Comparison of ENCODE assay signal across 5 fruit fly cellular contexts in genomic region chr3R:16442937-16443336, dm6.
TF ChIP-seq lines count a peak whose summit lies in the region.

TSS of gene Ttc1 (minus strand) at chr3R:16443007.
TSS of gene CG14882 (plus strand) at chr3R:16443207.

- TF ChIP-seq CTCF in whole organism, embryonic (GFP tag; optimal IDR thresholded peaks at IDR 0.05; lab: Kevin White, UChicago), result no peak

TF ChIP-seq in whole organism, adult, 20 proteins besides CTCF, POLR2A, EP300 and RAD21 (continues in another document):
- TF ChIP-seq CG14711 (tag; optimal IDR thresholded peaks at IDR 0.05; lab: Kevin White, UChicago) (peak; percentile 79), bab1 (GFP tag; optimal IDR thresholded peaks at IDR 0.05; lab: Kevin White, UChicago) (peak; percentile 88), CG5204 (GFP tag; optimal IDR thresholded peaks at IDR 0.05; lab: Kevin White, UChicago) (no peak), CG12768 (GFP tag; optimal IDR thresholded peaks at IDR 0.05; lab: Kevin White, UChicago) (peak; percentile 87), pad (GFP tag; optimal IDR thresholded peaks at IDR 0.05; lab: Kevin White, UChicago) (peak; percentile 73), CG7101 (tag; optimal IDR thresholded peaks at IDR 0.05; lab: Kevin White, UChicago) (peak; percentile 91), CG33017 (tag; optimal IDR thresholded peaks at IDR 0.05; lab: Kevin White, UChicago) (peak; percentile 89), ovo (GFP tag; optimal IDR thresholded peaks at IDR 0.05; lab: Kevin White, UChicago) (peak; percentile 25), tj (GFP tag; optimal IDR thresholded peaks at IDR 0.05; lab: Kevin White, UChicago) (peak; percentile 45), CG7045 (GFP tag; optimal IDR thresholded peaks at IDR 0.05; lab: Kevin White, UChicago) (peak; percentile 82), kay (GFP tag; lab: Kevin White, UChicago; ENCODE audit: borderline replicate concordance) (no peak), Crg-1 (GFP tag; optimal IDR thresholded peaks at IDR 0.05; lab: Kevin White, UChicago) (peak; percentile 89), Mnt (GFP tag; optimal IDR thresholded peaks at IDR 0.05; lab: Kevin White, UChicago) (peak; percentile 88), cnc (optimal IDR thresholded peaks at IDR 0.05; lab: Kevin White, UChicago) (no peak), toe (GFP tag; optimal IDR thresholded peaks at IDR 0.05; lab: Kevin White, UChicago) (peak; percentile 81), CG11617 (GFP tag; optimal IDR thresholded peaks at IDR 0.05; lab: Kevin White, UChicago) (peak; percentile 87), Hr96 (GFP tag; optimal IDR thresholded peaks at IDR 0.05; lab: Kevin White, UChicago) (no peak), CG1620 (GFP tag; optimal IDR thresholded peaks at IDR 0.05; lab: Kevin White, UChicago) (peak; percentile 79)

TF ChIP-seq in whole organism, embryonic, 481 proteins besides CTCF, POLR2A, EP300 and RAD21 (continues in another document):
- TF ChIP-seq z (GFP tag; IDR thresholded peaks at IDR 0.05; lab: Robert Waterston, UW), result no peak
- TF ChIP-seq tx (GFP tag; optimal IDR thresholded peaks at IDR 0.05; lab: Kevin White, UChicago), result peak; percentile 86
- peak; percentile 54 for TF ChIP-seq p53 (GFP tag; optimal IDR thresholded peaks at IDR 0.05; lab: Kevin White, UChicago)
- TF ChIP-seq Atf-2 (GFP tag; optimal IDR thresholded peaks at IDR 0.05; lab: Kevin White, UChicago), result peak; percentile 77
- TF ChIP-seq hkb (optimal IDR thresholded peaks at IDR 0.05; lab: Kevin White, UChicago), result no peak
- TF ChIP-seq hkb (GFP tag; IDR thresholded peaks at IDR 0.05; lab: Robert Waterston, UW), result peak; percentile 92
- peak; percentile 85 for TF ChIP-seq Drgx (GFP tag; IDR thresholded peaks at IDR 0.05; lab: Robert Waterston, UW)
- TF ChIP-seq B-H2 (GFP tag; optimal IDR thresholded peaks at IDR 0.05; lab: Kevin White, UChicago), result peak; percentile 62
- peak; percentile 81 for TF ChIP-seq maf-S (GFP tag; optimal IDR thresholded peaks at IDR 0.05; lab: Kevin White, UChicago)
- TF ChIP-seq CG3995 (GFP tag; optimal IDR thresholded peaks at IDR 0.05; lab: Kevin White, UChicago), result peak; percentile 66
- peak; percentile 85 for TF ChIP-seq pum (GFP tag; optimal IDR thresholded peaks at IDR 0.05; lab: Kevin White, UChicago)
- TF ChIP-seq Hsf (GFP tag; optimal IDR thresholded peaks at IDR 0.05; lab: Kevin White, UChicago), result peak; percentile 90
- TF ChIP-seq inv (GFP tag; IDR thresholded peaks at IDR 0.05; lab: Robert Waterston, UW; ENCODE audit: partially characterized antibody), result 0 out of 2 replicates have a peak, but pooled peaks have one; percentile 30
- peak; percentile 36 for TF ChIP-seq NK7.1 (GFP tag; optimal IDR thresholded peaks at IDR 0.05; lab: Kevin White, UChicago)
- peak in 1 of 2 experiments; percentile 57 for TF ChIP-seq crp (GFP tag; optimal IDR thresholded peaks at IDR 0.05; lab: Kevin White, UChicago)
- TF ChIP-seq CG8388 (GFP tag; optimal IDR thresholded peaks at IDR 0.05; lab: Kevin White, UChicago), result peak; percentile 77
- peak; percentile 72; the same call in 1 of the 2 replicates for TF ChIP-seq sens-2 (GFP tag; IDR thresholded peaks at IDR 0.05; lab: Robert Waterston, UW)
- TF ChIP-seq Chrac-16 (GFP tag; optimal IDR thresholded peaks at IDR 0.05; lab: Kevin White, UChicago), result peak; percentile 84

TF ChIP-seq in whole organism, prepupa, 60 proteins besides CTCF, POLR2A, EP300 and RAD21 (continues in another document):
- TF ChIP-seq Eip93F (GFP tag; optimal IDR thresholded peaks at IDR 0.05; lab: Kevin White, UChicago) (peak; percentile 61), CG15336 (GFP tag; IDR thresholded peaks at IDR 0.05; lab: Robert Waterston, UW) (peak; percentile 94), Met (GFP tag; optimal IDR thresholded peaks at IDR 0.05; lab: Kevin White, UChicago) (no peak), eg (GFP tag; IDR thresholded peaks at IDR 0.05; lab: Robert Waterston, UW) (peak; percentile 92), dsx (GFP tag; optimal IDR thresholded peaks at IDR 0.05; lab: Kevin White, UChicago; ENCODE audit: poor library complexity, severe bottlenecking) (peak; percentile 81), Blimp-1 (GFP tag; optimal IDR thresholded peaks at IDR 0.05; lab: Kevin White, UChicago) (no peak), Eip78C (GFP tag; lab: Kevin White, UChicago) (peak; percentile 95), Sox15 (GFP tag; optimal IDR thresholded peaks at IDR 0.05; lab: Kevin White, UChicago) (peak; percentile 69), esn (GFP tag; optimal IDR thresholded peaks at IDR 0.05; lab: Kevin White, UChicago) (peak; percentile 92), CG11294 (GFP tag; IDR thresholded peaks at IDR 0.05; lab: Robert Waterston, UW) (peak; percentile 72), Gug (GFP tag; IDR thresholded peaks at IDR 0.05; lab: Robert Waterston, UW) (peak; percentile 75), CG32006 (GFP tag; optimal IDR thresholded peaks at IDR 0.05; lab: Kevin White, UChicago) (no peak), vri (GFP tag; optimal IDR thresholded peaks at IDR 0.05; lab: Kevin White, UChicago) (peak; percentile 89), Ets96B (tag; optimal IDR thresholded peaks at IDR 0.05; lab: Kevin White, UChicago) (peak; percentile 81), svp (GFP tag; lab: Kevin White, UChicago) (no peak), CG6792 (GFP tag; optimal IDR thresholded peaks at IDR 0.05; lab: Kevin White, UChicago) (peak; percentile 86), Sox14 (GFP tag; optimal IDR thresholded peaks at IDR 0.05; lab: Kevin White, UChicago) (peak; percentile 90), CG7368 (GFP tag; optimal IDR thresholded peaks at IDR 0.05; lab: Kevin White, UChicago) (no peak), Sox102F (GFP tag; optimal IDR thresholded peaks at IDR 0.05; lab: Kevin White, UChicago) (no peak), CG8119 (GFP tag; IDR thresholded peaks at IDR 0.05; lab: Robert Waterston, UW) (peak; percentile 90)

TF ChIP-seq in whole organism, pupa, 21 proteins besides CTCF, POLR2A, EP300 and RAD21:
- TF ChIP-seq Pif1B (GFP tag; optimal IDR thresholded peaks at IDR 0.05; lab: Kevin White, UChicago), result no peak
- no peak for TF ChIP-seq CG14655 (GFP tag; optimal IDR thresholded peaks at IDR 0.05; lab: Kevin White, UChicago)
- no peak for TF ChIP-seq Pif1A (GFP tag; optimal IDR thresholded peaks at IDR 0.05; lab: Kevin White, UChicago)
- TF ChIP-seq CG17806 (tag; optimal IDR thresholded peaks at IDR 0.05; lab: Kevin White, UChicago), result peak; percentile 59
- peak; percentile 74 for TF ChIP-seq Ets98B (GFP tag; IDR thresholded peaks at IDR 0.05; lab: Robert Waterston, UW)
- peak; percentile 72 for TF ChIP-seq Snoo (tag; optimal IDR thresholded peaks at IDR 0.05; lab: Kevin White, UChicago)
- no peak for TF ChIP-seq D1 (tag; optimal IDR thresholded peaks at IDR 0.05; lab: Kevin White, UChicago)
- TF ChIP-seq CG15710 (tag; optimal IDR thresholded peaks at IDR 0.05; lab: Kevin White, UChicago), result peak; percentile 80
- peak; percentile 87 for TF ChIP-seq CG32121 (GFP tag; IDR thresholded peaks at IDR 0.05; lab: Robert Waterston, UW)
- no peak for TF ChIP-seq CG13204 (GFP tag; optimal IDR thresholded peaks at IDR 0.05; lab: Kevin White, UChicago)
- peak; percentile 64 for TF ChIP-seq CG34367 (tag; optimal IDR thresholded peaks at IDR 0.05; lab: Kevin White, UChicago)
- no peak for TF ChIP-seq CG8159 (tag; optimal IDR thresholded peaks at IDR 0.05; lab: Kevin White, UChicago)
- no peak for TF ChIP-seq EcR (GFP tag; optimal IDR thresholded peaks at IDR 0.05; lab: Kevin White, UChicago)
- peak; percentile 62 for TF ChIP-seq CG8301 (tag; optimal IDR thresholded peaks at IDR 0.05; lab: Kevin White, UChicago)
- peak; percentile 76 for TF ChIP-seq CG12605 (GFP tag; IDR thresholded peaks at IDR 0.05; lab: Robert Waterston, UW)
- TF ChIP-seq CG10348 (GFP tag; IDR thresholded peaks at IDR 0.05; lab: Robert Waterston, UW), result peak; percentile 67; the same call in 1 of the 2 replicates
- TF ChIP-seq fd96Ca (GFP tag; IDR thresholded peaks at IDR 0.05; lab: Robert Waterston, UW), result peak; percentile 44; the same call in 1 of the 3 replicates
- peak; percentile 61 for TF ChIP-seq rn (GFP tag; IDR thresholded peaks at IDR 0.05; lab: Robert Waterston, UW)
- TF ChIP-seq gl (tag; optimal IDR thresholded peaks at IDR 0.05; lab: Kevin White, UChicago), result peak; percentile 16
- TF ChIP-seq CG9948 (tag; optimal IDR thresholded peaks at IDR 0.05; lab: Kevin White, UChicago), result peak; percentile 70
- TF ChIP-seq CG4496 (GFP tag; IDR thresholded peaks at IDR 0.05; lab: Robert Waterston, UW), result peak; percentile 74

TF ChIP-seq in whole organism, wandering third instar larva, 38 proteins besides CTCF, POLR2A, EP300 and RAD21 (continues in another document):
- TF ChIP-seq h (GFP tag; optimal IDR thresholded peaks at IDR 0.05; lab: Kevin White, UChicago) (peak; percentile 93), jim (GFP tag; optimal IDR thresholded peaks at IDR 0.05; lab: Kevin White, UChicago) (no peak), pan (optimal IDR thresholded peaks at IDR 0.05; lab: Kevin White, UChicago) (no peak), GATAd (GFP tag; optimal IDR thresholded peaks at IDR 0.05; lab: Kevin White, UChicago) (no peak), sage (GFP tag; optimal IDR thresholded peaks at IDR 0.05; lab: Kevin White, UChicago) (no peak), ey (GFP tag; optimal IDR thresholded peaks at IDR 0.05; lab: Kevin White, UChicago) (peak; percentile 91), rgr (GFP tag; optimal IDR thresholded peaks at IDR 0.05; lab: Kevin White, UChicago) (peak; percentile 96), br (GFP tag; optimal IDR thresholded peaks at IDR 0.05; lab: Kevin White, UChicago) (peak; percentile 92), Vsx2 (GFP tag; optimal IDR thresholded peaks at IDR 0.05; lab: Kevin White, UChicago; ENCODE audit: partially characterized antibody) (no peak), usp (GFP tag; optimal IDR thresholded peaks at IDR 0.05; lab: Kevin White, UChicago) (no peak), Hr83 (GFP tag; optimal IDR thresholded peaks at IDR 0.05; lab: Kevin White, UChicago; ENCODE audit: poor library complexity, severe bottlenecking) (no peak), Rel (GFP tag; optimal IDR thresholded peaks at IDR 0.05; lab: Kevin White, UChicago) (no peak), Rel (tag; optimal IDR thresholded peaks at IDR 0.05; lab: Kevin White, UChicago) (peak; percentile 24), foxo (GFP tag; optimal IDR thresholded peaks at IDR 0.05; lab: Kevin White, UChicago) (peak; percentile 54 to 95), CrebA (GFP tag; optimal IDR thresholded peaks at IDR 0.05; lab: Kevin White, UChicago; ENCODE audit: borderline replicate concordance) (no peak), CG32264 (GFP tag; optimal IDR thresholded peaks at IDR 0.05; lab: Kevin White, UChicago) (peak; percentile 56), Sp1 (GFP tag; optimal IDR thresholded peaks at IDR 0.05; lab: Kevin White, UChicago) (peak; percentile 75), Dfd (GFP tag; optimal IDR thresholded peaks at IDR 0.05; lab: Kevin White, UChicago) (no peak), CG9705 (GFP tag; optimal IDR thresholded peaks at IDR 0.05; lab: Kevin White, UChicago) (peak; percentile 61), HLH106 (tag; optimal IDR thresholded peaks at IDR 0.05; lab: Kevin White, UChicago) (peak; percentile 77), N (GFP tag; optimal IDR thresholded peaks at IDR 0.05; lab: Kevin White, UChicago) (no peak), sv (GFP tag; optimal IDR thresholded peaks at IDR 0.05; lab: Kevin White, UChicago) (peak; percentile 87), Dif (GFP tag; optimal IDR thresholded peaks at IDR 0.05; lab: Kevin White, UChicago; ENCODE audit: partially characterized antibody) (no peak)
